Worm (Caenorhabditis elegans) whole organism, L2 larva: ENCODE measurements around the gene Y57G7A.1.

Source experiments
- C34F6.9 ChIP-seq: fragments of 150-350 bp; optimal IDR thresholded peaks from 2 replicates; lab custom pipeline; 2014; ENCODE audit warnings: missing biosample characterization, missing genetic modification characterization
- R02D3.7 ChIP-seq: fragments of 150-350 bp; optimal IDR thresholded peaks from 2 replicates; lab custom pipeline; 2014; ENCODE audit warnings: missing biosample characterization, missing genetic modification characterization
- Y55F3AM.14 ChIP-seq: fragments of 200-800 bp; sonication (Bioruptor generic); optimal IDR thresholded peaks from 2 replicates; lab custom pipeline; 2018; ENCODE audit warnings: mild to moderate bottlenecking, missing genetic modification characterization, missing compliant biosample characterization
- ZK546.5 ChIP-seq: sonication (generic microtip); optimal IDR thresholded peaks from 2 replicates; lab custom pipeline; 2017; ENCODE audit warnings: missing biosample characterization, missing genetic modification characterization
- alr-1 ChIP-seq: fragments of 150-350 bp; optimal IDR thresholded peaks from 2 replicates; lab custom pipeline; 2014; ENCODE audit warnings: missing biosample characterization, missing genetic modification characterization
- ama-1 ChIP-seq: fragments of 150-350 bp; optimal IDR thresholded peaks from 2 replicates; lab custom pipeline; 2018; ENCODE audit warnings: inconsistent platforms
- ceh-16 ChIP-seq: fragments of 150-350 bp; optimal IDR thresholded peaks from 2 replicates; lab custom pipeline; 2014; ENCODE audit warnings: missing biosample characterization, missing genetic modification characterization
- ceh-82 ChIP-seq: fragments of 150-350 bp; optimal IDR thresholded peaks from 2 replicates; lab custom pipeline; 2014; ENCODE audit warnings: missing biosample characterization, missing genetic modification characterization
- crh-2 ChIP-seq: sonication (generic microtip); optimal IDR thresholded peaks from 2 replicates; lab custom pipeline; 2017; ENCODE audit warnings: missing biosample characterization, missing genetic modification characterization
- dmd-4 ChIP-seq: sonication (generic microtip); optimal IDR thresholded peaks from 2 replicates; lab custom pipeline; 2017; ENCODE audit warnings: missing biosample characterization, missing genetic modification characterization
- egl-27 ChIP-seq: sonication (generic microtip); optimal IDR thresholded peaks from 3 replicates; lab custom pipeline; 2017; ENCODE audit warnings: missing biosample characterization, missing genetic modification reagents, missing genetic modification characterization
- gmeb-1 ChIP-seq: fragments of 150-350 bp; optimal IDR thresholded peaks from 2 replicates; lab custom pipeline; 2014; ENCODE audit warnings: missing biosample characterization, missing genetic modification characterization
- lin-11 ChIP-seq: fragments of 150-350 bp; sonication (generic microtip); optimal IDR thresholded peaks from 2 replicates; lab custom pipeline; 2014; ENCODE audit warnings: missing biosample characterization, missing genetic modification characterization, inconsistent platforms, mixed read lengths
- lin-13 ChIP-seq: fragments of 150-350 bp; optimal IDR thresholded peaks from 2 replicates; lab custom pipeline; 2014; ENCODE audit warnings: missing biosample characterization, missing genetic modification reagents, missing genetic modification characterization
- lin-39 ChIP-seq: fragments of 150-350 bp; optimal IDR thresholded peaks from 2 replicates; lab custom pipeline; 2014; ENCODE audit warnings: missing biosample characterization, missing genetic modification reagents, missing genetic modification characterization
- lsy-2 ChIP-seq, 2 experiments: fragments of 150-350 bp in 1 of 2; sonication (generic microtip) in 1 of 2; optimal IDR thresholded peaks; 2 replicates each; lab custom pipeline; 2014 to 2017; ENCODE audit warnings: missing biosample characterization in 2 of 2, missing genetic modification characterization in 2 of 2
- mab-5 ChIP-seq: fragments of 150-350 bp; optimal IDR thresholded peaks from 2 replicates; lab custom pipeline; 2014; ENCODE audit warnings: missing biosample characterization, missing genetic modification characterization
- mbf-1 ChIP-seq: sonication (generic microtip); optimal IDR thresholded peaks from 2 replicates; lab custom pipeline; 2017; ENCODE audit warnings: missing biosample characterization, missing genetic modification characterization
- mdl-1 ChIP-seq, 2 experiments: fragments of 150-350 bp in 1 of 2; sonication (generic microtip) in 1 of 2; optimal IDR thresholded peaks; 2 replicates each; lab custom pipeline; 2017; ENCODE audit warnings: missing biosample characterization in 2 of 2, missing genetic modification characterization in 2 of 2
- nhr-10 ChIP-seq: sonication (generic microtip); optimal IDR thresholded peaks from 2 replicates; lab custom pipeline; 2017; ENCODE audit warnings: missing biosample characterization, missing genetic modification characterization
- nhr-11 ChIP-seq: fragments of 150-350 bp; optimal IDR thresholded peaks from 2 replicates; lab custom pipeline; 2014; ENCODE audit warnings: missing biosample characterization, missing genetic modification characterization
- nhr-12 ChIP-seq: fragments of 150-350 bp; optimal IDR thresholded peaks from 2 replicates; lab custom pipeline; 2014; ENCODE audit warnings: missing biosample characterization, missing genetic modification characterization
- nhr-129 ChIP-seq: fragments of 150-350 bp; optimal IDR thresholded peaks from 2 replicates; lab custom pipeline; 2014; ENCODE audit warnings: missing biosample characterization, missing genetic modification characterization
- nhr-21 ChIP-seq: fragments of 150-350 bp; optimal IDR thresholded peaks from 2 replicates; lab custom pipeline; 2014; ENCODE audit warnings: missing biosample characterization, missing genetic modification characterization
- nhr-23 ChIP-seq: fragments of 150-350 bp; optimal IDR thresholded peaks from 2 replicates; lab custom pipeline; 2014; ENCODE audit warnings: missing biosample characterization, missing genetic modification reagents, missing genetic modification characterization
- nhr-237 ChIP-seq: fragments of 150-350 bp; optimal IDR thresholded peaks from 2 replicates; lab custom pipeline; 2014; ENCODE audit warnings: missing biosample characterization, missing genetic modification characterization
- nhr-6 ChIP-seq: fragments of 150-350 bp; optimal IDR thresholded peaks from 2 replicates; lab custom pipeline; 2014; ENCODE audit warnings: missing biosample characterization, missing genetic modification characterization
- peb-1 ChIP-seq: fragments of 150-350 bp; optimal IDR thresholded peaks from 2 replicates; lab custom pipeline; 2014; ENCODE audit warnings: missing biosample characterization, missing genetic modification characterization
- sem-4 ChIP-seq: fragments of 150-350 bp; optimal IDR thresholded peaks from 2 replicates; lab custom pipeline; 2014; ENCODE audit warnings: missing biosample characterization, missing genetic modification reagents, missing genetic modification characterization
- skn-1 ChIP-seq: sonication (generic microtip); optimal IDR thresholded peaks from 2 replicates; lab custom pipeline; 2017; ENCODE audit warnings: missing biosample characterization, missing genetic modification characterization
- sma-9 ChIP-seq, 2 experiments: fragments of 150-350 bp in 1 of 2; sonication (generic microtip) in 1 of 2; optimal IDR thresholded peaks; 2 replicates each; lab custom pipeline; 2014 to 2016; ENCODE audit warnings: missing genetic modification characterization in 2 of 2, mild to moderate bottlenecking in 1 of 2, missing biosample characterization in 1 of 2, missing compliant biosample characterization in 1 of 2, missing genetic modification reagents in 1 of 2, moderate library complexity in 1 of 2
- snpc-4 ChIP-seq: fragments of 150-350 bp; optimal IDR thresholded peaks from 2 replicates; lab custom pipeline; 2014; ENCODE audit warnings: missing biosample characterization, missing genetic modification characterization
- unc-39 ChIP-seq: fragments of 150-350 bp; optimal IDR thresholded peaks from 2 replicates; lab custom pipeline; 2014; ENCODE audit warnings: missing biosample characterization, missing genetic modification characterization
- unc-55 ChIP-seq: fragments of 150-350 bp; sonication (generic microtip); optimal IDR thresholded peaks from 3 replicates; lab custom pipeline; 2014; ENCODE audit warnings: missing biosample characterization, missing genetic modification reagents, missing genetic modification characterization
- unc-62 ChIP-seq: fragments of 150-350 bp; optimal IDR thresholded peaks from 2 replicates; lab custom pipeline; 2014; ENCODE audit warnings: missing biosample characterization, missing genetic modification reagents, missing genetic modification characterization
- zag-1 ChIP-seq: fragments of 150-350 bp; optimal IDR thresholded peaks from 2 replicates; lab custom pipeline; 2014; ENCODE audit warnings: missing biosample characterization, missing genetic modification characterization
- ztf-11 ChIP-seq: sonication (generic microtip); optimal IDR thresholded peaks from 2 replicates; lab custom pipeline; 2017; ENCODE audit warnings: missing biosample characterization, missing genetic modification characterization
- ztf-4 ChIP-seq: fragments of 150-350 bp; optimal IDR thresholded peaks from 2 replicates; lab custom pipeline; 2014; ENCODE audit warnings: missing biosample characterization, missing genetic modification characterization

Y57G7A.1 gene

ce11 chrII:1298169-1298568 is at the start of gene Y57G7A.1:
Gene Y57G7A.1 (plus strand): TSS chrII:1298469.
- TF ChIP-seq lin-13 (GFP tag; lab: Kevin White, UChicago) (no peak), nhr-21 (tag; lab: Kevin White, UChicago) (no peak), peb-1 (tag; lab: Kevin White, UChicago) (no peak), C34F6.9 (no peak), sem-4 (no peak), lsy-2 (tag; optimal IDR thresholded peaks at IDR 0.05; lab: Kevin White, UChicago) (no peak), crh-2 (tag; lab: Kevin White, UChicago) (no peak), lin-39 (no peak)

- TF ChIP-seq lin-39 (no peak), ztf-4 (tag; lab: Kevin White, UChicago) (no peak), R02D3.7 (tag; lab: Kevin White, UChicago) (no peak), nhr-237 (tag; lab: Kevin White, UChicago) (no peak), Y55F3AM.14 (GFP tag; lab: Kevin White, UChicago) (no peak), C34F6.9 (no peak), alr-1 (tag; lab: Kevin White, UChicago) (no peak), unc-55 (no peak), nhr-10 (tag; lab: Kevin White, UChicago) (no peak), zag-1 (tag; lab: Kevin White, UChicago) (no peak), lin-11 (no peak)
These were observed 46.0 kb upstream of the Y57G7A.1 start, which contains the start of gene lin-42 for ce11 chrII:1252259-1252658. Gene lin-42 (minus strand): TSS chrII:1252359.

- no peak for TF ChIP-seq crh-2 (tag; lab: Kevin White, UChicago)
- no peak for TF ChIP-seq ama-1 (lab: Kevin White, UChicago)
- TF ChIP-seq peb-1 (tag; lab: Kevin White, UChicago), result no peak
- no peak for TF ChIP-seq unc-62
- no peak for TF ChIP-seq ceh-82
- no peak for TF ChIP-seq Y55F3AM.14 (GFP tag; lab: Kevin White, UChicago)
- TF ChIP-seq alr-1 (tag; lab: Kevin White, UChicago), result no peak
- TF ChIP-seq nhr-237 (tag; lab: Kevin White, UChicago), result no peak
- TF ChIP-seq nhr-21 (tag; lab: Kevin White, UChicago), result no peak
- TF ChIP-seq ZK546.5, result no peak
These were observed 42.6 kb upstream of the Y57G7A.1 start, which contains the start of gene clec-119 for ce11 chrII:1255637-1256036. Gene clec-119 (plus strand): TSS chrII:1255937.

ce11 chrII:1256742-1257141 is 41.5 kb upstream of the Y57G7A.1 start:
- no peak for TF ChIP-seq snpc-4
- TF ChIP-seq sem-4, result no peak
- no peak for TF ChIP-seq ceh-16 (tag; lab: Kevin White, UChicago)
- TF ChIP-seq ceh-82, result no peak
- no peak for TF ChIP-seq lin-11
- no peak for TF ChIP-seq ZK546.5
- no peak for TF ChIP-seq egl-27 (tag; lab: Kevin White, UChicago)
- TF ChIP-seq R02D3.7 (tag; lab: Kevin White, UChicago), result no peak
- no peak for TF ChIP-seq dmd-4 (tag; lab: Kevin White, UChicago)
- no peak for TF ChIP-seq mdl-1 (tag; optimal IDR thresholded peaks at IDR 0.05; lab: Kevin White, UChicago)
- TF ChIP-seq nhr-129 (tag; lab: Kevin White, UChicago), result no peak
- TF ChIP-seq nhr-10 (tag; lab: Kevin White, UChicago), result no peak
- TF ChIP-seq mab-5 (tag; lab: Kevin White, UChicago), result no peak
- TF ChIP-seq unc-62, result no peak
- TF ChIP-seq unc-39, result no peak

ce11 chrII:1258634-1259033 is 39.6 kb upstream of the Y57G7A.1 start, which contains the start of gene clpr-2:
Gene clpr-2 (plus strand): TSS chrII:1258934.
- TF ChIP-seq mdl-1 (tag; optimal IDR thresholded peaks at IDR 0.05; lab: Kevin White, UChicago) (no peak), nhr-23 (tag; lab: Kevin White, UChicago) (no peak), ama-1 (lab: Kevin White, UChicago) (no peak), ceh-82 (no peak), zag-1 (tag; lab: Kevin White, UChicago) (no peak), crh-2 (tag; lab: Kevin White, UChicago) (no peak)
- TF ChIP-seq, all 48 proteins: peak for 0

ce11 chrII:1266790-1267189 is 31.5 kb upstream of the Y57G7A.1 start, which contains the start of gene oac-30:
Gene oac-30 (minus strand): TSS chrII:1266890.
- TF ChIP-seq skn-1 (tag; lab: Kevin White, UChicago), result no peak
- TF ChIP-seq nhr-11 (tag; lab: Kevin White, UChicago), result no peak
- no peak for TF ChIP-seq unc-39
- no peak for TF ChIP-seq R02D3.7 (tag; lab: Kevin White, UChicago)
- TF ChIP-seq nhr-6, result no peak
- TF ChIP-seq ceh-82, result no peak
- TF ChIP-seq ztf-11 (tag; lab: Kevin White, UChicago), result no peak
- TF ChIP-seq mbf-1 (tag; lab: Kevin White, UChicago), result no peak
- no peak for TF ChIP-seq gmeb-1
- TF ChIP-seq nhr-12 (tag; lab: Kevin White, UChicago), result no peak
- no peak for TF ChIP-seq alr-1 (tag; lab: Kevin White, UChicago)
- no peak for TF ChIP-seq zag-1 (tag; lab: Kevin White, UChicago)
- TF ChIP-seq sma-9 (GFP tag; optimal IDR thresholded peaks at IDR 0.05; lab: Kevin White, UChicago), result no peak
- TF ChIP-seq sma-9 (tag; optimal IDR thresholded peaks at IDR 0.05; lab: Kevin White, UChicago), result no peak
